Fruit fly (Drosophila melanogaster) Kc167 (cell line): ENCODE data around the gene CG32376.
"Not testable (repeated sequence)": the region's sequence is repeated elsewhere in the genome, so short reads cannot be mapped to it uniquely, and the experiment has no call there.

ENCODE experiments used
- Myc ChIP-seq: fragments of >200 bp; optimal IDR thresholded peaks from 2 replicates; lab custom pipeline; 2017; ENCODE audit warnings: missing external identifiers
- Sin3A ChIP-seq: fragments of >200 bp; optimal IDR thresholded peaks from 2 replicates; lab custom pipeline; 2018; ENCODE audit warnings: missing external identifiers
- h ChIP-seq: fragments of >200 bp; optimal IDR thresholded peaks from 3 replicates; lab custom pipeline; 2018; ENCODE audit warnings: missing external identifiers
- insv ChIP-seq: fragments of >200 bp; optimal IDR thresholded peaks from 3 replicates; lab custom pipeline; 2018; ENCODE audit warnings: missing external identifiers
- psq ChIP-seq: fragments of >200 bp; optimal IDR thresholded peaks from 2 replicates; lab custom pipeline; 2017; ENCODE audit warnings: missing external identifiers
- ttk ChIP-seq: sonication (Bioruptor generic); optimal IDR thresholded peaks from 2 replicates; lab custom pipeline; 2017; ENCODE audit warnings: missing external identifiers

Gene CG32376

DNA sequence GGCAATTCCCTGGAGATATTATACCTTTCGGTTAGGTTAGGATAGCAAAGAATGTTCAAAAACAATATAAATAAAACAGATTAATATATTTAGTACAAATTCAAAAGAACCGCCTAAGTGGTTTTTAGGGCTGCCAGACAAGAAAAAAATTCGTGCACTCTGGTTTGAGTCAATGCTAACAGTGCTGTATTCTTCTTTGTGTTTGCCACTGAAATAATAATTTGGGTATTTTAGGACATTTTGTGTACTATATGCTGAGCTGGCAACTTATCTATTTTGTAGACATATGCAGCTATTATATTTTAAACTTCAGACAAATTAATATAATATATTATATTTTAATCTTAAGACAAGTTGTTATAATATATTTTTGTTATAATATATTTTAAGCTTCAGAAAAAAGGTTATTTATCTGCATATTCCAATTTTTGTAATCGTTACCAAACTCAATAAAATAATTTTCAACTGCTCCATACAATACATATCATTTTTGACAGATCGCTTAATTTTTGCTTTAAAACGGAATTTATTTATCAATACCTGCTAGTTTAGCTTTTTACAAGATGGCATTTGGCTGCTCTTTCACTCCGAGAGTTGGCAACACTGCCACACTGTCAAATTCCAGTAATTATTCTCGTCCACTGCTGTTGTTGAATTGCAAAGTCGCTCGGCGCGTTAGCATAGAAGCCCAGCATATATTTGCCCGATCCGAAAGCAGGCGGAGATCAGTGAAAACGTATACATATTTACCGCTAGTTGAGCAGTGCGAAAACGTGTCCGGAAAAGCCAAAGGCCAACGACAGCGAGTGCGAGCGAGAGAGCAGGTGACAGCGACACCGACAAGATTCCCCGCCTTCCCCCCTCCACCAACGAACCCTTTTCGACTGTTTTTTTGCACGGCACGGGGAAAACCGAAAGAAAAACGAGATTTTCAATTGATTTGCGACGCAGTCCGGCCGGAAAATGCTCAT, 31.6 kb downstream of the CG32376 start, which contains the start of gene CG7546:
Gene CG7546 (plus strand): TSS at position 573 of the 971 bp plus-strand sequence.
- TF ChIP-seq psq (lab: Kevin White, UChicago) (no peak), ttk (lab: Kevin White, UChicago) (no peak), h (lab: Kevin White, UChicago) (no peak), Sin3A (lab: Kevin White, UChicago) (no peak), Myc (lab: Kevin White, UChicago) (no peak), insv (lab: Kevin White, UChicago) (no peak)

dm6 chr3L:7506117-7506516, 36.1 kb downstream of the CG32376 start, which contains the start of gene CG7548:
Gene CG7548 (minus strand): TSS chr3L:7506217.
- TF ChIP-seq ttk (lab: Kevin White, UChicago) (no peak), h (lab: Kevin White, UChicago) (no peak), psq (lab: Kevin White, UChicago) (no peak), Sin3A (lab: Kevin White, UChicago) (no peak), insv (lab: Kevin White, UChicago) (no peak), Myc (lab: Kevin White, UChicago) (no peak)

- not testable (repeated sequence) for TF ChIP-seq psq, insv, Sin3A (lab: Kevin White, UChicago)
These were observed 43.5 kb downstream of the CG32376 start, which contains the start of gene CG8539 for dm6 chr3L:7498731-7499130. Gene CG8539 (minus strand): TSS chr3L:7498831.

dm6 chr3L:7496097-7496496, 46.2 kb downstream of the CG32376 start, which contains the start of gene Cyp4d8:
Gene Cyp4d8 (minus strand): TSS chr3L:7496197.
- TF ChIP-seq insv (lab: Kevin White, UChicago), result no peak
- no peak for TF ChIP-seq Sin3A (lab: Kevin White, UChicago)
- TF ChIP-seq Myc (lab: Kevin White, UChicago), result no peak
- no peak for TF ChIP-seq psq (lab: Kevin White, UChicago)
- no peak for TF ChIP-seq h (lab: Kevin White, UChicago)
- no peak for TF ChIP-seq ttk (lab: Kevin White, UChicago)
